Worm (Caenorhabditis elegans): Measurements from ENCODE around the gene gpa-10.

ce11 chrV:6900814-6901592 is 46.4 kb upstream of the gpa-10 start:
- TF ChIP-seq ref-1 (GFP tag; conservative IDR thresholded peaks at IDR 0.05), result no peak
- TF ChIP-seq cog-1 (tag; optimal IDR thresholded peaks at IDR 0.05), result no peak
